Worm (Caenorhabditis elegans): ENCODE measurements around the gene F46B3.16.

The F46B3.16 gene

DNA sequence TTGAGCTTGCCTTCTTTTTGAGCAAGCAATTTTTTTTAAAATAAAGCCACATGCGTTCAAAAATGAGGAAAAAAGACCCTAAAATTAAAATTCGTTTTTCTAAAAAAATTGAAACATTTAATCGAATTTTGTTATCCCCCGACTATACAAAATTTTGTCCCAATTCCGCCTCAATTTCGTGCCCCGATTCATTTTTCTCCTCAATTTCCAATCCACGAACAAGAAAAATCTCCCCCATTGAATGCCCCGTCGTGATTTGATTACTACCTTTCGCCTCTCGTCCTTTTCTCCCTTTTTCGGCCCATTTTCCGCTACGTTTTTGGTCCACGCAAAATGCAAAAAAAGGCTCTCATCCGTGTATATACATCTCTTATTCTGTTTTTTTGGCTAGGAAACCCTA lies 17.5 kb downstream of the F46B3.16 start:
- TF ChIP-seq F10E7.11 (tag; optimal IDR thresholded peaks at IDR 0.05) (no peak), ZK185.1 (tag; optimal IDR thresholded peaks at IDR 0.05; ENCODE audit: poor library complexity, severe bottlenecking) (no peak), athp-1 (tag; optimal IDR thresholded peaks at IDR 0.05) (no peak), nhr-90 (tag; optimal IDR thresholded peaks at IDR 0.05) (no peak), let-526 (GFP tag; IDR thresholded peaks at IDR 0.05) (no peak), him-1 (tag; optimal IDR thresholded peaks at IDR 0.05) (no peak)

DNA sequence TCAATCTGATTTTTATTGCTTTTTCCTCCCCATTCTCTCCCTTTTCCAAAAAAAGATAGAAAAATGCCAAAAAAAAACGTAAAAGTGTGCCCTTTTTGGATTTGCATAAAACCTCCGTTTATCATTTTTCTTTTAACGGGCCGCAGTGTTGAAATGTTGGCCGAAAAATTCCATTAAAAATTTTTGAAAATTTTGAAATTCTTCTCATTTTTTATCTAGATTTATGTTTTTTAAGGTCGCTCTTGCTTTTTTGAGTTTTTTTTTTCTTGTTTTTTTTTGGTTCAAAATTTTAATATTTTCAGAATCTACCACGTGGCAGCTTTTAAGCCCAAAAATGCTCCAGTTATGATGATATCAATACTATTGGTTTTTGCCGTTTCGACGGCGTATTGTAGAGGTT lies 19.9 kb downstream of the F46B3.16 start, which contains the start of gene mnr-1:
TSS of gene mnr-1 (plus strand) at position 301 of the 400 bp plus-strand sequence.
- TF ChIP-seq cebp-1 (GFP tag; IDR thresholded peaks at IDR 0.05), result no peak
- TF ChIP-seq cebp-1 (tag; optimal IDR thresholded peaks at IDR 0.05), result no peak
- TF ChIP-seq F55B11.4 (tag; optimal IDR thresholded peaks at IDR 0.05; ENCODE audit: borderline replicate concordance, insufficient read depth), result no peak
- TF ChIP-seq ztf-6 (GFP tag; IDR thresholded peaks at IDR 0.05), result no peak
- TF ChIP-seq mel-28 (tag; optimal IDR thresholded peaks at IDR 0.05; ENCODE audit: borderline replicate concordance), result no peak
- TF ChIP-seq Y95B8A.8 (GFP tag; IDR thresholded peaks at IDR 0.05), result no peak
- TF ChIP-seq athp-1 (tag; optimal IDR thresholded peaks at IDR 0.05), result no peak
- TF ChIP-seq aptf-2 (GFP tag; conservative IDR thresholded peaks at IDR 0.05), result no peak
- no peak for TF ChIP-seq nfya-1 (tag; optimal IDR thresholded peaks at IDR 0.05; ENCODE audit: borderline replicate concordance, insufficient read depth)
- TF ChIP-seq K11D2.4 (GFP tag; IDR thresholded peaks at IDR 0.05), result no peak
- no peak for TF ChIP-seq pha-4 (tag; optimal IDR thresholded peaks at IDR 0.05)
- no peak for TF ChIP-seq efl-1 (GFP tag; optimal IDR thresholded peaks at IDR 0.05)
- no peak for TF ChIP-seq F37B4.10 (GFP tag; IDR thresholded peaks at IDR 0.05)
- no peak for TF ChIP-seq nfya-2 (GFP tag; IDR thresholded peaks at IDR 0.05)
- TF ChIP-seq ztf-18 (tag; optimal IDR thresholded peaks at IDR 0.05), result no peak
- no peak for TF ChIP-seq hmg-20 (GFP tag; IDR thresholded peaks at IDR 0.05)
- TF ChIP-seq akir-1 (GFP tag; optimal IDR thresholded peaks at IDR 0.05), result no peak
- no peak for TF ChIP-seq egrh-3 (GFP tag; IDR thresholded peaks at IDR 0.05)

DNA sequence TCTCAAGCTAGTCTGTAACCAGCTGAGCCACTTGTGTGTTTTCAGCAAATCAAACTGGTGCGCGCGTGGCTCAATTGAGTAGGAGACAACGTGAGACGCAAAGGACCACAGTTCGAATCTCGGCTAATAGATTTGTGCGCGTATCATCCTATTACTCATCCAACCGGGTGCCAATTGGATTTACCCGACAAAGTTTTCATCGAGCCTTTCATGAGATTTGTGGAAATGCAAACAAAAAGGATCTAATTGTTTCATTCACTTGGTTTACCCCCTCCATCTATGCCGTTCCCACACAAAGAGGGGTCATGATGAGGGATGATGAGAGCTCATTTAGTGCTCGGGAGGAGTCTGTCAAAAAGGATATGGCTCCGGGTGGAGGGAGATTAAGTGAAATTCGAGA lies 20.7 kb downstream of the F46B3.16 start:
- TF ChIP-seq bed-1 (GFP tag; IDR thresholded peaks at IDR 0.05) (0 out of 2 replicates have a peak, but pooled peaks have one; percentile 50), egrh-3 (GFP tag; IDR thresholded peaks at IDR 0.05) (no peak), rpc-1 (optimal IDR thresholded peaks at IDR 0.05) (no peak), rpc-1 (tag; optimal IDR thresholded peaks at IDR 0.05) (peak; percentile 27), die-1 (tag; optimal IDR thresholded peaks at IDR 0.05) (no peak), F33H1.4 (GFP tag; IDR thresholded peaks at IDR 0.05) (no peak)

DNA sequence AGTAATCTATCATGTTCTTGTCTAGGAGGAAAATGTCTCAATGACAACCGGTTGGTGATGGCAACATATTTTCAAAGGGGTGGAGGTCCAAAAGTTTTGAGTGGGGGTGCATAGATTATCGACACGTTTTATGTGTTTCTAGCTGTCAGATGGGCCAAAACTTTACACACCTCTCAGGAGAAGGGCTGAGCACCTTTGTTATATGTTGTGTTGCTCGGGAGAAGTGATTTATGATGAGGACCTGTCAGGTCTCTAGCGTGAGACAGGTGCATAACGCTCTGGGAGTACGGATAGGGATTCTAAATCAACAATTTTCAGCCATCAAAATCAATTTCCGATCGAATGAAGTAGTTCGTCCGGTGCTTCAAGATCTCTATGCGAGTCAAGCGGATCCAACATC lies 22.2 kb downstream of the F46B3.16 start:
- TF ChIP-seq F49E8.2 (tag; optimal IDR thresholded peaks at IDR 0.05; ENCODE audit: insufficient read depth) (no peak), gei-17 (GFP tag; optimal IDR thresholded peaks at IDR 0.05) (no peak), nhr-120 (GFP tag; IDR thresholded peaks at IDR 0.05) (no peak), Y79H2A.3 (GFP tag; conservative IDR thresholded peaks at IDR 0.05) (no peak), F33H1.4 (GFP tag; IDR thresholded peaks at IDR 0.05) (no peak), lin-35 (GFP tag; optimal IDR thresholded peaks at IDR 0.05) (no peak), mxl-1 (tag; optimal IDR thresholded peaks at IDR 0.05) (no peak), aptf-2 (GFP tag; conservative IDR thresholded peaks at IDR 0.05) (no peak), lin-26 (GFP tag; IDR thresholded peaks at IDR 0.05) (no peak), snpc-3.4 (tag; optimal IDR thresholded peaks at IDR 0.05) (no peak), nfya-2 (GFP tag; IDR thresholded peaks at IDR 0.05) (no peak)
